Fruit fly (Drosophila melanogaster): ENCODE data around the gene CG42371.

The CG42371 gene

DNA sequence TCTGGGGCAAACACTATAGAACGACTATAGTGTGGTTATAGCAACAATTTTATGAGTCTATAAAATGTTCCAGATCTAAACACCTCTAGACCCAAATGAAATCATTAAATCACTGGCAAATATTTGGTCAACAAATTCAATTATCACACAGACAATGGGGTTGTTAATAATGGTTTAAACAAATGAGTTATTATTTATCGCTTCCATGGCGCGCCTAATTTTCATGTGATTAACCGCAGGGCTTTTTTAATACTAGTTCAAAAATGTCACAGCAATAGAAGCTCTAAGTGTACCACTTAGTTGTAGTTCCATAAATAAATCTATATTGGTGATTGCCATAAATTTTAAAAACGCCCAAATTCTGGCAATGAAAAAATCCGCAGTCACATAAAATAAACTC, 8.0 kb downstream of the CG42371 start, which contains the start of gene CG33124:
TSS of gene CG33124 (minus strand) at position 101 of the 400 bp plus-strand sequence.
- no peak for TF ChIP-seq ttk (optimal IDR thresholded peaks at IDR 0.05)
- TF ChIP-seq Sin3A (optimal IDR thresholded peaks at IDR 0.05) = no peak
- no peak for TF ChIP-seq insv (optimal IDR thresholded peaks at IDR 0.05)
- no peak for TF ChIP-seq h (optimal IDR thresholded peaks at IDR 0.05)
- TF ChIP-seq Myc (optimal IDR thresholded peaks at IDR 0.05) = no peak
- TF ChIP-seq psq (optimal IDR thresholded peaks at IDR 0.05) = no peak

dm6 chr2L:2206066-2206465, 11.0 kb downstream of the CG42371 start, which contains the start of gene CG31668:
Gene CG31668, minus strand, starts transcription at chr2L:2206166.
- no peak for TF ChIP-seq Sin3A (optimal IDR thresholded peaks at IDR 0.05)
- no peak for TF ChIP-seq h (optimal IDR thresholded peaks at IDR 0.05)
- no peak for TF ChIP-seq insv (optimal IDR thresholded peaks at IDR 0.05)
- no peak for TF ChIP-seq Myc (optimal IDR thresholded peaks at IDR 0.05)
- TF ChIP-seq psq (optimal IDR thresholded peaks at IDR 0.05) = no peak
- TF ChIP-seq ttk (optimal IDR thresholded peaks at IDR 0.05) = no peak

DNA sequence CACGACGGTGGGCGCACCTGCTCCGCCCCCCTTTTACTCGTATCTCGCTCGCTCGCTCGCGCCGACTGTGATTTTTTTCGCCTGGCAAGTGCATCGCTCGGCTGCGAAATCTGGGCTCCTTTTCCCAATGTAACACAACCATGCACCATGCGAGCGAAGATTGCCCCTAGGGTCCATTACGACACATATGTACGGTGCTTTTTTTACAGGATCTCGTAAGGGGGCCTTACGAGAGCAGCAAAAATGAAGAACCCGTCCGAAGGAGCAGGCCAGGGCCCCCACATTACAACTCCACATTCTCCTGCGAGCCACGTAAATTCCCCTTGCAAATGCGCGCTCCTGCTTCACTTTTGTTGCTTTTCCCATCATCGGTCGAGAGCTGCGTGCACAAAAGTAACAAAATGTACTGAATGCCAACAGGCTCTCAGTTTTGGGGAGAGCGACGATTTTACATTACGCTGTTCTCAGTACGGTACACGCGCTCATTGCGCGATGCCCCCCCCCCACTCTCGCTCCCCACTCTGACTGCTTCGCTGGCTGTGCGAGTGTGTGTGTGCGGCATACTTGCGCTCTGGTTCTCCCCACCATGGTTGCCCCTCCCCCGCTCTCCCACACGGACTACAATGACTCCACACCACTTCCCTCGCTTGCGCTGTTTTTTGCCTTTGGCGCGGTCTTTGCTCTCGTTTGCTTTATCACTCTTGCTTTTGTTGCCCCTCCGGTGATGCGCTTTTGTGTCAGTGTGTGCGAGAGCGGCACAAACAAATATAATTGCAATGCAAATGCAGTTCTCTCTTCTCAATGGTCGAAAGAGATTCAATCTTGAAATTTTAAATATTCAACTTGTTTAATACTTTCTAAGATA, 14.0 kb downstream of the CG42371 start:
- TF ChIP-seq ttk (optimal IDR thresholded peaks at IDR 0.05) (no peak), h (optimal IDR thresholded peaks at IDR 0.05) (no peak)

DNA sequence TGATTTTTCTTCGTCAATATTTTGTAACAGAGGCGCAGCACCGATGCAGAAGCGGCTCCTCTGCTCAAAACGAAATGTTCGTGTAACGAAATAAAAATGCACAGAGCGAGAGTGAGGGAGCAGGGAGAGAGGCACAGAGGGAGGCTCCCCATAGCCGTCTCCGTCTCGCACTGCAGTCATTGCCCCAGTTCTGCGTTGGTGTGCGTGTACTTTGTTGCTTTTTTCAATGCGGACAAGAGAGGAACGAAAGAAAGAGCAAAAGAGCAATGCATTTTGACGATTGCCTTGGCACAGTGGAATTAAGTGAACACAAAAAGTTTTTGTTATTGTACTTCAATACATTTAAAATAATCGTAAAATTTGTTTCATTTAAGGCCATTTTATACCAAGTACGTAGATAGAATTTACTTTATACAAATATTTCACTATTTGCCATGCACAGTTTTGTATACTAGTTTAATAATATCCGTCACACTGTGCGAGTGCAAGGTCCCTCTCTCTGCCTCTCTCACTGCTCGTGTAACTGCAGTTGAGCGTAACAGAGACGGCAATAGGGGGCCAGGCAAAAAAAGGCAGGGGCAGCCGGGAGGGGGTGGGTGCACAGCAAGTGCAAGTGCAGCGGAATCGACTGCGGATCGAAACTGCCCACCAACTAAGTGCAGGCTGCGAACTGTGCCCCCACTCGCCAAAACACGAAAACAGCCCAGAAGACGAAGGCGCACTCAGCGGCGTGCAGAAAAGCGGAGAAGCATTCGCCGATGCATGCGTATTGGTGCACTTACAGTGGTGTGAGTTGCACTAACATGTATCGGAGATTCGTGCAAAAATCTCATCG, 14.8 kb downstream of the CG42371 start:
- TF ChIP-seq ttk (optimal IDR thresholded peaks at IDR 0.05) (no peak), Myc (optimal IDR thresholded peaks at IDR 0.05) (no peak), insv (optimal IDR thresholded peaks at IDR 0.05) (no peak), Sin3A (optimal IDR thresholded peaks at IDR 0.05) (no peak), psq (optimal IDR thresholded peaks at IDR 0.05) (no peak), h (optimal IDR thresholded peaks at IDR 0.05) (no peak)

DNA sequence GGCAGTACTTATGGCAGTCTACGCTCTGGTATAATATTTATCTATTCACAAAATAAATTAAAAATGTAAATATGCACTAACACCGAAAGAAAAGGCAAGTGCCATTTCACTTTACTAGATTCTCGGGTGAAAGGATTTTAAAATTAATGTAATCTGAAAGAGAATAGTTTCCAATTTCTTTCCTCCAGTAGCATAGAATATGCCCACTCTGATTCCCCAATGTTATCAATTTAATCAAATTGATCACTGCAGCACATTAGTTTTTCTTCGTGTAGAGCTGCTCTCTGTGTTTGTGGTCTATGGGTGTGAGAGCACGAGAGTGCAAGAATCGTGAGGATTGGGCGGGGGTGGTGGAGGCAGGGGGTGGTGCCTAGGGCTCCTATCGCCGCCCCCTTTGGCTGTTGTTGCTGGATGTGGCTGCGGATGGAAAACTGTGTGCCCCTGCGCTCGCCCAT, 15.9 kb downstream of the CG42371 start:
- TF ChIP-seq psq (optimal IDR thresholded peaks at IDR 0.05) = no peak
- no peak for TF ChIP-seq insv (optimal IDR thresholded peaks at IDR 0.05)
- TF ChIP-seq h (optimal IDR thresholded peaks at IDR 0.05) = no peak
- no peak for TF ChIP-seq Myc (optimal IDR thresholded peaks at IDR 0.05)
- no peak for TF ChIP-seq Sin3A (optimal IDR thresholded peaks at IDR 0.05)
- no peak for TF ChIP-seq ttk (optimal IDR thresholded peaks at IDR 0.05)

DNA sequence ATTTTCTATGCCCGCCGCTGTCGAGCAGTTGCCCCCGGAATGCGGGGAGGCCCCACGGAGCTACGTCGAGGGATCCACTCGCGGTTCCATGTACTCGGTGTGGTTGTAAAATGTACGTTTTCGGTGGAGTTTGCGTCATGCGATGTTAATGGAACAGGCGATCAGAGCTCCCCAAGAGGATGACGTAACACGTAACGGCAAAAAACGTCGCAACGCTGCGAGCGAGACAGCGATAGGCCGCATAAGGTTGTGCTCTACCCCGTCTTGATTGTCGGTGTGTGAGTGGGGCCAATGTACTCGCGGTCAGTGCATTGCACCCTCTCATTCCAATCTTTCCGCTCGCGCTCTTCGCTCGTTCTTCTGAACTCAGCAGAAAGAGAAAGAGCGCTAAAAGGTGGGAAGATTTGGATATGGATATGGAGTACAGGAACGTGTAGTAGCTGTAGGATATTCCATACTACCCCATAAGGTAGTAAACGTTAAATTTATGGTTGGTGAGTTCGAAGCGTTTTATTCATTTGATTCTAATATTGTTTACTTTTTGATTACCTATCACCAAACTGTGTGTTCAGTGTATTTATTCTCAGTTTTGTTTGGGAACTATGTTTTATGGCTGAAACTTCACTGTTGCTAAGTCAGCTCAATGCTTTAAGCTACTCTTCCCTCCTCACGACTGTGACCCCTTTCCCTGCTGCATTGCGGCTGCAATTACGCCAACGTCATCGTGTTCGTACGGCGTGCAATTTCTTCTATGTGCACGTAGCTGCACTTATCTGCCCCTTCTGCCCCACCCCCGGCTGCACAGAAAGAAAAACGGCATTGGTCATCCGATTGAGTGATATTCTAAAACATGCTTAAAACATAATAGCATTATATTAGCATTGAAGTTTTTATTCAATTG, 16.7 kb downstream of the CG42371 start:
- TF ChIP-seq insv (optimal IDR thresholded peaks at IDR 0.05) = no peak
- TF ChIP-seq ttk (optimal IDR thresholded peaks at IDR 0.05) = no peak
- no peak for TF ChIP-seq h (optimal IDR thresholded peaks at IDR 0.05)

DNA sequence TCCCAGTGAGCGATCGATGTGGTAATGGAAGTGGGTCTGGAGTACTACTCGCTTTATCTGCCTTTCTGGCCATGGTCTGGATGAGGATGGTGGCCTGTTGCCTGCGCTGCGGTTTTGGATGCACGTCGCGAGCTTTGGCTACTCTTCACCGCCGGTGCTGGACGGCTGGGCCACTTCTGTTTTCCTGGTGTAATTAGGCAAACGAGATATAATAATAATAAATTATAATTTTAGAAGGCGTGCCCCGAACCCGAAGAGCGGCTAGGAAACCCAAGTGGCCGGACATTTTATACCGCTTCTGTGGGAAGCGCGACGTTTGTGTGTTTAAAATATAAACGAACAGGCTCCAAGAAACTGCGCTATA, 17.6 kb downstream of the CG42371 start:
- TF ChIP-seq Myc (optimal IDR thresholded peaks at IDR 0.05) = no peak
- TF ChIP-seq insv (optimal IDR thresholded peaks at IDR 0.05) = no peak
- no peak for TF ChIP-seq psq (optimal IDR thresholded peaks at IDR 0.05)
- TF ChIP-seq Sin3A (optimal IDR thresholded peaks at IDR 0.05) = no peak
- TF ChIP-seq ttk (optimal IDR thresholded peaks at IDR 0.05) = no peak
- TF ChIP-seq h (optimal IDR thresholded peaks at IDR 0.05) = no peak

DNA sequence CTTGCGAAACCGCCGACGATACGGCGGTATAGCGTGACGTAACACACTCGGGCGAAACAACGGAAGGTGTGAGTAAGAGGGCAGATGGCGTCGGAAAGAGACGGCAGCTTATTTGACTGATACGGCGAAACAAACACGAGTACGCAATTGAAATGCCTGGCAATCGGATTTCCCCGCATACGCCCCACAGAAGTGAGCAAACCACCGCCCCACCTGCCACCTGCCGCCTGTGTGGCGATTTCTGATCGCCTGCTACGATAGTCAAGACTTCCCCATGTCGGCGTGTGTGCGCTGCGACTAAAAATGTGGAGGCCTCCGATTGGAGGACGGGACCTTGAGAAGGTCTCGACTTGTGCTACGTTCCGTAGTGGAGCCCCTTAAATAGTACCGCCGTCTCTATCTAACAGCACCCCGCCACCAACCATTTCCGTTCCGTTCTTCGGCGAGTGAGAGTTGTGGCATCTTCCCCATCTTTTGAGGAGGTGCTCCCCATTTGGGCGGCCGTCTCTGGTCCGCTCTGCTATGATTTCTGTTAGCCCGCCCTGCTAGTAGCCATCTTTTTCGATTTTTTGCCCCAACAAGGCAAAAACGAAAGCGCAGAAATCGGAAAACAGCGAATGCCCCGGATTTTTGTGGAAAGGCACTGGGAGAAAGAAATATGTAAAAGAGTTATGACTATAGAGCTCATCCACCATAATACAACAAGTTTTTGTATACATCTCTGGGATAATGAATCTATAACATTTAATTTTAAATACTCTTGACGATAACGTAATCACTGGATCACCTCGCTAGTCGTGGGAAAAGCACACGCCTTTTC, 18.2 kb downstream of the CG42371 start:
- TF ChIP-seq Sin3A (optimal IDR thresholded peaks at IDR 0.05) = no peak
- no peak for TF ChIP-seq insv (optimal IDR thresholded peaks at IDR 0.05)
- TF ChIP-seq psq (optimal IDR thresholded peaks at IDR 0.05) = no peak
- TF ChIP-seq Myc (optimal IDR thresholded peaks at IDR 0.05) = no peak
- no peak for TF ChIP-seq ttk (optimal IDR thresholded peaks at IDR 0.05)
- no peak for TF ChIP-seq h (optimal IDR thresholded peaks at IDR 0.05)

DNA sequence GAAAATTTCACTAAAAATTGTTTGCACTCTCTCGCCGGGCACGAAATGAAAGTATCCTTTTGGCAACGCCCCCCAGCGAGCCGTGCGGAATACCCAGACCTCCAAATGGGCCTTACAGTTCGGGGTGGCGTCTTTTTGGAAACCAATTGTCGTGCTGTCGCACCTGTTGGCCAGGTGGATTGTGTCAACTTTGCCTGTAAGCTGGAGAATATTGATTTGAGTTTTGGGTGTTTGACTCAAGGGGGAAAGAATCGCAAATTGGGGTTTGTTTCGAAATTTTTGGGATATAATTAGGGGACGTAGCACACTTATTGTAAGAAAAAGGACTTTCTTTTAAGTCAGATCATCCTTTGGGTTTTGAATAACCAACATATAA, 18.9 kb downstream of the CG42371 start:
- TF ChIP-seq Sin3A (optimal IDR thresholded peaks at IDR 0.05) = no peak
- TF ChIP-seq Myc (optimal IDR thresholded peaks at IDR 0.05) = no peak
- TF ChIP-seq h (optimal IDR thresholded peaks at IDR 0.05) = no peak

DNA sequence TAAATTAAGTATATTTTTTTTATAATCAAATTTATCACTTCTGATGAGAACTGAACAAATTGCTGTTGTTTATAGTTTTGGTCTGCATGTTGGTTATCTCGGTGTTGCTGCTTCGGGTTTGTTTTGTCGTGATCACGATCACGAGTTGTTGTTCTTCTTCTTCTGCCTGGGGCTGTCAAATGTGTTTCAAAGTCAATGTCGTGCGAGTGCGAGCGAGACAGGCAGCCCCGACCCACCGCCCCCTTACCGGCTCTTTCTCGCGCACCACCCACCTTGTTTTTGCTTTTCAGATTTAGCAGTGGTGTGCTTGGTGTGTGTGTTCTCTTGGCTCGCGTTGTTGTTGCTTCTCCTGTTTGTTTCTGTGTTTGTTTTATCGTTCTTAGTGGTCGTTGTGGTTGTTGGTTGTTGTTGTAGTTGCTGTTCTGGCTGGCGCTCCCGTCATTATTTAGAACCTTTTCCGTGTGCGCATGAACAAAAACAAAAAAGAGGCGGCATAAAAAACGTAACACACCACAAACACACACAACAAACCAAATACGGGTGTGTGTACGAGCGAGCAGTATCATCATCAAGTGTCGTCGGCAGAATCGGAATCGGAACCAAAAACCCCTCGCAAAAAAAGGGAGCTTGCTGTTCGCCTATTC, 19.4 kb downstream of the CG42371 start, which contains the start of gene COX7AL2:
TSS of gene COX7AL2 (minus strand) at position 438 of the 644 bp plus-strand sequence.
- TF ChIP-seq Sin3A (optimal IDR thresholded peaks at IDR 0.05) (no peak), insv (optimal IDR thresholded peaks at IDR 0.05) (no peak), h (optimal IDR thresholded peaks at IDR 0.05) (no peak), psq (optimal IDR thresholded peaks at IDR 0.05) (no peak), ttk (optimal IDR thresholded peaks at IDR 0.05) (no peak), Myc (optimal IDR thresholded peaks at IDR 0.05) (no peak)

Measured in Kc167 (cell line).